Fruit fly (Drosophila melanogaster): ENCODE results near the gene Yp3.

The Yp3 gene

DNA sequence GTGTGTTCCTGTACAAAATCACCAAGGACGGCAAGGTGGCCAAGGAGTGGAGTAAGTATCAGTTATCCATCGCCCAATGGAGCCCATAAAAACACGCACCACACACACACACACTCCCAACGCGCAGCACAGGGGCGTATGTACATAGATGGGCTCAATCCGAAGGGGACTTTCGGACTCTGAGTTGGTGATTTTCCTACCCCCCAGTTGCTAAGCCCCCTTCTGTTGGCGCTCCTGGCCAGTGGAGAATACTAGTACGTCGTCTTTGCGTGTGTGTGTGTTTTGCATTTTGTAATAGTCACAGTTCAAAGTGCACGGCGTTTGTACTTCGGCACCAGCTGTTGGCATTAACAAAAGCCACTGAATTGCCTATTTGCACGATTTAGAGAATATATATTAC lies 19.3 kb upstream of the Yp3 start (continued):
- peak; percentile 79 for TF ChIP-seq Hmr (GFP tag; optimal IDR thresholded peaks at IDR 0.05)
- TF ChIP-seq pnt (GFP tag; optimal IDR thresholded peaks at IDR 0.05) = peak; percentile 76
- TF ChIP-seq Deaf1 (tag; optimal IDR thresholded peaks at IDR 0.05) = no peak
- peak in 1 of 2 experiments; percentile 94 for TF ChIP-seq Hr78 (GFP tag; optimal IDR thresholded peaks at IDR 0.05)
- peak; percentile 41 for TF ChIP-seq Dad (GFP tag; optimal IDR thresholded peaks at IDR 0.05)
- peak; percentile 75 for TF ChIP-seq ab (GFP tag; optimal IDR thresholded peaks at IDR 0.05)
- TF ChIP-seq Aef1 (GFP tag; IDR thresholded peaks at IDR 0.05) = peak; percentile 62
- peak; percentile 64 for TF ChIP-seq HLHmδ (GFP tag; optimal IDR thresholded peaks at IDR 0.05)
- peak; percentile 69; the same call in 2 of the 3 replicates for TF ChIP-seq B-H1 (GFP tag; IDR thresholded peaks at IDR 0.05)
- no peak for TF ChIP-seq CG15073 (GFP tag; optimal IDR thresholded peaks at IDR 0.05)
- TF ChIP-seq CG17328 (GFP tag; IDR thresholded peaks at IDR 0.05) = peak; percentile 84
- TF ChIP-seq Stat92E (GFP tag; optimal IDR thresholded peaks at IDR 0.05) = no peak
- peak; percentile 5 for TF ChIP-seq crc (GFP tag; optimal IDR thresholded peaks at IDR 0.05)
- TF ChIP-seq emc (GFP tag; optimal IDR thresholded peaks at IDR 0.05) = no peak
- TF ChIP-seq dati (GFP tag; IDR thresholded peaks at IDR 0.05) = peak; percentile 65; the same call in 1 of the 2 replicates
- TF ChIP-seq fd102C (GFP tag; optimal IDR thresholded peaks at IDR 0.05) = no peak
- peak; percentile 67 for TF ChIP-seq Oaz (GFP tag; IDR thresholded peaks at IDR 0.05)
- TF ChIP-seq az2 (GFP tag; optimal IDR thresholded peaks at IDR 0.05) = peak; percentile 82
- TF ChIP-seq Dbx (GFP tag; IDR thresholded peaks at IDR 0.05) = peak; percentile 79
- peak; percentile 82 for TF ChIP-seq CG13296 (GFP tag; optimal IDR thresholded peaks at IDR 0.05)
- TF ChIP-seq CG8359 (GFP tag; optimal IDR thresholded peaks at IDR 0.05; ENCODE audit: borderline replicate concordance) = peak; percentile 29
- TF ChIP-seq sc (optimal IDR thresholded peaks at IDR 0.05) = no peak
- peak; percentile 15 for TF ChIP-seq sc (GFP tag; optimal IDR thresholded peaks at IDR 0.05)
- TF ChIP-seq Fer3 (tag; optimal IDR thresholded peaks at IDR 0.05) = peak; percentile 81
- peak; percentile 80 for TF ChIP-seq CG6765 (GFP tag; optimal IDR thresholded peaks at IDR 0.05)
- TF ChIP-seq CG7963 (GFP tag; IDR thresholded peaks at IDR 0.05; ENCODE audit: partially characterized antibody) = no peak
- TF ChIP-seq CG17359 (tag; optimal IDR thresholded peaks at IDR 0.05) = peak; percentile 82

DNA sequence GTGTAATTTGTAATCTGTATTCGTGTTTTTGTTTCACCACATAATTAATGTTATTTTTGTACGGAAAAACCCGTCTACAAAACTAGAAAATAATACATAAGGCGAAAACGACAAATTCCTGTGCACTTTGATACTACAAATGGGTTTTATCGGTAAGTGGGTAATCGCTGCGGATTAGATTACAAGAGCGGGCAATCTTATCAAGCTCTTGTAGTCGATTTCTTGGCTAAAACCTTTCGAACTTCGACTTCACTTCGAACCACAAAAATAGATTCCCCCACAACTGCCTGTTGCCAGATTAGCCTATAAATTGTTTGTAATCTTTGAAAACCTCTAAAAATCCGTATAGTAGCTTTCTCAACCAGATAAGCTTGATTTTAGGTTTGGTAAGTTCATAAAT lies 18.4 kb upstream of the Yp3 start:
- TF ChIP-seq CG12744 (GFP tag; optimal IDR thresholded peaks at IDR 0.05) = no peak
- peak; percentile 92 for TF ChIP-seq exex (tag; optimal IDR thresholded peaks at IDR 0.05)
- TF ChIP-seq grn (GFP tag; optimal IDR thresholded peaks at IDR 0.05) = peak; percentile 15
- peak; percentile 11 for TF ChIP-seq sug (tag; optimal IDR thresholded peaks at IDR 0.05)
- TF ChIP-seq peb (GFP tag; IDR thresholded peaks at IDR 0.05) = no peak
- TF ChIP-seq CG34376 (GFP tag; optimal IDR thresholded peaks at IDR 0.05) = peak; percentile 16
- TF ChIP-seq psq (GFP tag; optimal IDR thresholded peaks at IDR 0.05) = no peak
- TF ChIP-seq CG3838 (GFP tag; optimal IDR thresholded peaks at IDR 0.05) = no peak
- TF ChIP-seq CG10366 (GFP tag; IDR thresholded peaks at IDR 0.05) = no peak
- no peak for TF ChIP-seq zf30C (GFP tag; optimal IDR thresholded peaks at IDR 0.05)
- peak; percentile 26 for TF ChIP-seq mirr (GFP tag; optimal IDR thresholded peaks at IDR 0.05)
- TF ChIP-seq Abd-B (GFP tag; optimal IDR thresholded peaks at IDR 0.05) = no peak
- TF ChIP-seq Pdp1 (GFP tag; optimal IDR thresholded peaks at IDR 0.05) = no peak
- no peak for TF ChIP-seq CG4404 (GFP tag; IDR thresholded peaks at IDR 0.05)
- no peak for TF ChIP-seq CG13296 (GFP tag; optimal IDR thresholded peaks at IDR 0.05)
- TF ChIP-seq Vsx1 (GFP tag; optimal IDR thresholded peaks at IDR 0.05) = peak; percentile 63
- TF ChIP-seq GATAe (GFP tag; conservative IDR thresholded peaks at IDR 0.05) = peak; percentile 16; the same call in 1 of the 2 replicates
